Fruit fly (Drosophila melanogaster) whole organism, embryonic: ENCODE data around the gene CG8176.

Experiments
- Atf6 ChIP-seq: fragments of 200-800 bp; sonication (Bioruptor generic); IDR thresholded peaks from 2 replicates; pipeline ENCODE4 v1.3.6; 2022; ENCODE audit warnings: missing biosample characterization, missing genetic modification characterization
- B-H1 ChIP-seq: fragments of 200-800 bp; sonication (Bioruptor generic); IDR thresholded peaks from 3 replicates; pipeline ENCODE4 v1.3.6; 2022; ENCODE audit warnings: missing biosample characterization, missing genetic modification characterization
- C15 ChIP-seq: fragments of 200-800 bp; sonication (Bioruptor generic); IDR thresholded peaks from 3 replicates; pipeline ENCODE4 v1.3.6; 2022; ENCODE audit warnings: missing biosample characterization, missing genetic modification characterization
- CG11085 ChIP-seq: fragments of 200-800 bp; sonication (Bioruptor generic); IDR thresholded peaks from 2 replicates; pipeline ENCODE4 v1.3.6; 2022; ENCODE audit warnings: missing biosample characterization, missing genetic modification characterization
- CG12104 ChIP-seq: fragments of 200-800 bp; sonication (Bioruptor generic); optimal IDR thresholded peaks from 3 replicates; lab custom pipeline; 2016; ENCODE audit warnings: missing biosample characterization, missing genetic modification characterization
- CG12391 ChIP-seq: fragments of 200-800 bp; sonication (Bioruptor generic); optimal IDR thresholded peaks from 3 replicates; lab custom pipeline; 2018; ENCODE audit warnings: missing biosample characterization, mild to moderate bottlenecking, missing genetic modification characterization, moderate library complexity
- CG13424 ChIP-seq: fragments of 200-800 bp; sonication (Bioruptor generic); optimal IDR thresholded peaks from 2 replicates; lab custom pipeline; 2019; ENCODE audit warnings: missing biosample characterization, mild to moderate bottlenecking, missing genetic modification characterization, moderate library complexity
- CG1603 ChIP-seq: fragments of 200-800 bp; sonication (Bioruptor generic); optimal IDR thresholded peaks from 2 replicates; lab custom pipeline; 2019; ENCODE audit warnings: missing biosample characterization, mild to moderate bottlenecking, missing genetic modification characterization, moderate library complexity
- CG17612 ChIP-seq: fragments of 200-800 bp; sonication (Bioruptor generic); IDR thresholded peaks from 2 replicates; pipeline ENCODE4 v1.3.6; 2022; ENCODE audit warnings: missing biosample characterization, missing genetic modification characterization
- CG4730 ChIP-seq: fragments of 200-800 bp; sonication (Bioruptor generic); IDR thresholded peaks from 2 replicates; pipeline ENCODE4 v1.3.6; 2022; ENCODE audit warnings: missing biosample characterization, missing genetic modification characterization
- CG5180 ChIP-seq: fragments of 200-800 bp; sonication (Bioruptor generic); optimal IDR thresholded peaks from 3 replicates; lab custom pipeline; 2017; ENCODE audit warnings: missing biosample characterization, missing genetic modification characterization, mild to moderate bottlenecking, moderate library complexity, missing genetic modification reagents
- CG6254 ChIP-seq: fragments of 200-800 bp; sonication (Bioruptor generic); optimal IDR thresholded peaks from 3 replicates; lab custom pipeline; 2017; ENCODE audit warnings: mild to moderate bottlenecking, missing biosample characterization, missing genetic modification reagents, missing genetic modification characterization
- CG8281 ChIP-seq: fragments of 200-800 bp; sonication (Bioruptor generic); optimal IDR thresholded peaks from 2 replicates; lab custom pipeline; 2018; ENCODE audit warnings: missing biosample characterization, mild to moderate bottlenecking, missing genetic modification characterization, moderate library complexity
- CG8359 ChIP-seq: fragments of 200-800 bp; sonication (Bioruptor generic); optimal IDR thresholded peaks from 2 replicates; lab custom pipeline; 2017; ENCODE audit warnings: missing biosample characterization, mild to moderate bottlenecking, missing genetic modification characterization, borderline replicate concordance
- CG8924 ChIP-seq: fragments of 200-800 bp; optimal IDR thresholded peaks from 3 replicates; lab custom pipeline; 2019; ENCODE audit warnings: missing biosample characterization, mild to moderate bottlenecking, missing genetic modification characterization, moderate library complexity
- Dbx ChIP-seq: fragments of 200-800 bp; sonication (Bioruptor generic); IDR thresholded peaks from 3 replicates; pipeline ENCODE4 v1.3.6; 2022; ENCODE audit warnings: missing biosample characterization, missing genetic modification characterization
- Fer2 ChIP-seq: fragments of 200-800 bp; sonication (Bioruptor generic); optimal IDR thresholded peaks from 2 replicates; lab custom pipeline; 2018; ENCODE audit warnings: missing biosample characterization, mild to moderate bottlenecking, missing genetic modification characterization, moderate library complexity
- Fer3 ChIP-seq: fragments of 200-800 bp; sonication (Bioruptor generic); optimal IDR thresholded peaks from 2 replicates; lab custom pipeline; 2018; ENCODE audit warnings: missing biosample characterization, mild to moderate bottlenecking, missing genetic modification characterization, moderate library complexity
- HLH3B ChIP-seq: fragments of 200-800 bp; sonication (Bioruptor generic); IDR thresholded peaks from 2 replicates; pipeline ENCODE4 v1.3.6; 2022; ENCODE audit warnings: missing biosample characterization, missing genetic modification characterization
- MBD-R2 ChIP-seq: fragments of 200-800 bp; sonication (Bioruptor generic); IDR thresholded peaks from 2 replicates; pipeline ENCODE4 v1.3.6; 2022; ENCODE audit warnings: missing biosample characterization, missing genetic modification characterization
- Myb ChIP-seq: fragments of 200-800 bp; sonication (Bioruptor generic); optimal IDR thresholded peaks from 2 replicates; lab custom pipeline; 2016; ENCODE audit warnings: missing biosample characterization, missing genetic modification characterization
- Nf-YA ChIP-seq: fragments of 200-800 bp; sonication (Bioruptor generic); IDR thresholded peaks from 2 replicates; pipeline ENCODE4 v1.3.6; 2022; ENCODE audit warnings: missing biosample characterization, missing genetic modification characterization
- Pdp1 ChIP-seq, 2 experiments: fragments of 200-800 bp; sonication (Bioruptor generic); optimal IDR thresholded peaks; 3 replicates each; lab custom pipeline; 2016; ENCODE audit warnings: missing biosample characterization in 2 of 2, missing genetic modification characterization in 2 of 2, mild to moderate bottlenecking in 1 of 2, moderate library complexity in 1 of 2
- Ravus ChIP-seq: fragments of 200-800 bp; sonication (Bioruptor generic); IDR thresholded peaks from 2 replicates; pipeline ENCODE4 v1.3.6; 2022; ENCODE audit warnings: missing biosample characterization, missing genetic modification characterization
- Stat92E ChIP-seq, 3 experiments: fragments of >200 bp in 2 of 3; fragments of 200-800 bp in 1 of 3; sonication (Bioruptor generic) in 1 of 3; optimal IDR thresholded peaks; 2 replicates each; lab custom pipeline; 2017 to 2019; ENCODE audit warnings: missing biosample characterization in 3 of 3, missing genetic modification characterization in 3 of 3, mild to moderate bottlenecking in 1 of 3, moderate library complexity in 1 of 3
- Xrp1 ChIP-seq: fragments of 200-800 bp; sonication (Bioruptor generic); IDR thresholded peaks from 2 replicates; pipeline ENCODE4 v1.3.6; 2022; ENCODE audit warnings: missing biosample characterization, missing genetic modification characterization
- ap ChIP-seq: fragments of 200-800 bp; sonication (Bioruptor generic); IDR thresholded peaks from 2 replicates; pipeline ENCODE4 v1.3.6; 2022; ENCODE audit warnings: missing biosample characterization, missing genetic modification characterization
- btn ChIP-seq: fragments of 200-800 bp; sonication (Bioruptor generic); optimal IDR thresholded peaks from 2 replicates; lab custom pipeline; 2016; ENCODE audit warnings: missing biosample characterization, missing genetic modification characterization
- chn ChIP-seq: fragments of 200-800 bp; sonication (Bioruptor generic); optimal IDR thresholded peaks from 2 replicates; lab custom pipeline; 2016; ENCODE audit warnings: missing biosample characterization, missing genetic modification characterization
- ci ChIP-seq: fragments of 200-800 bp; sonication (Bioruptor generic); IDR thresholded peaks from 3 replicates; pipeline ENCODE4 v1.3.6; 2022; ENCODE audit warnings: missing biosample characterization, missing genetic modification characterization
- fd96Cb ChIP-seq: fragments of 200-800 bp; sonication (Bioruptor generic); optimal IDR thresholded peaks from 2 replicates; lab custom pipeline; 2018; ENCODE audit warnings: missing biosample characterization, mild to moderate bottlenecking, missing genetic modification characterization, moderate library complexity
- fu2 ChIP-seq: fragments of 200-800 bp; sonication (Bioruptor generic); optimal IDR thresholded peaks from 2 replicates; lab custom pipeline; 2016; ENCODE audit warnings: missing biosample characterization, missing genetic modification characterization
- gcm ChIP-seq: fragments of 200-800 bp; sonication (Bioruptor generic); optimal IDR thresholded peaks from 2 replicates; lab custom pipeline; 2019; ENCODE audit warnings: missing biosample characterization, mild to moderate bottlenecking, missing genetic modification characterization, moderate library complexity
- grn ChIP-seq: fragments of 200-800 bp; sonication (Bioruptor generic); optimal IDR thresholded peaks from 3 replicates; lab custom pipeline; 2017; ENCODE audit warnings: missing biosample characterization, missing genetic modification characterization
- ind ChIP-seq: fragments of 200-800 bp; sonication (Bioruptor generic); optimal IDR thresholded peaks from 3 replicates; lab custom pipeline; 2016; ENCODE audit warnings: missing biosample characterization, missing genetic modification characterization
- kah ChIP-seq: fragments of 200-800 bp; sonication (Bioruptor generic); optimal IDR thresholded peaks from 2 replicates; lab custom pipeline; 2018; ENCODE audit warnings: missing biosample characterization, mild to moderate bottlenecking, missing genetic modification characterization
- lab ChIP-seq: fragments of 200-800 bp; sonication (Bioruptor generic); optimal IDR thresholded peaks from 3 replicates; lab custom pipeline; 2017; ENCODE audit warnings: missing biosample characterization, missing genetic modification characterization, mild to moderate bottlenecking, moderate library complexity, missing genetic modification reagents
- nerfin-2 ChIP-seq: fragments of 200-800 bp; sonication (Bioruptor generic); IDR thresholded peaks from 2 replicates; pipeline ENCODE4 v1.3.6; 2022; ENCODE audit warnings: missing biosample characterization, missing genetic modification characterization; ENCODE audit not compliant: partially characterized antibody
- odd ChIP-seq: fragments of 200-800 bp; sonication (Bioruptor generic); optimal IDR thresholded peaks from 2 replicates; lab custom pipeline; 2017; ENCODE audit warnings: missing biosample characterization, mild to moderate bottlenecking, missing genetic modification characterization
- otp ChIP-seq: fragments of 200-800 bp; sonication (Bioruptor generic); IDR thresholded peaks from 3 replicates; pipeline ENCODE4, ENCODE4 v1.3.6; 2022; ENCODE audit warnings: missing biosample characterization, missing genetic modification characterization
- phol ChIP-seq: fragments of 200-800 bp; sonication (Bioruptor generic); optimal IDR thresholded peaks from 3 replicates; lab custom pipeline; 2018; ENCODE audit warnings: missing biosample characterization, mild to moderate bottlenecking, missing genetic modification characterization, moderate library complexity
- pros ChIP-seq: fragments of 200-800 bp; sonication (Bioruptor generic); optimal IDR thresholded peaks from 3 replicates; lab custom pipeline; 2019; ENCODE audit warnings: missing biosample characterization, mild to moderate bottlenecking, missing genetic modification characterization, moderate library complexity
- ro ChIP-seq: fragments of 200-800 bp; sonication (Bioruptor generic); IDR thresholded peaks from 2 replicates; pipeline ENCODE4 v1.3.6; 2022; ENCODE audit warnings: missing biosample characterization, missing genetic modification characterization
- salm ChIP-seq: fragments of 200-800 bp; sonication (Bioruptor generic); optimal IDR thresholded peaks from 2 replicates; lab custom pipeline; 2018; ENCODE audit warnings: missing biosample characterization, mild to moderate bottlenecking, missing genetic modification characterization
- scrt ChIP-seq: fragments of 200-800 bp; sonication (Bioruptor generic); optimal IDR thresholded peaks from 2 replicates; lab custom pipeline; 2018; ENCODE audit warnings: missing biosample characterization, mild to moderate bottlenecking, missing genetic modification characterization, moderate library complexity
- sima ChIP-seq: fragments of 200-800 bp; sonication (Bioruptor generic); optimal IDR thresholded peaks from 2 replicates; lab custom pipeline; 2016; ENCODE audit warnings: missing biosample characterization, missing genetic modification characterization
- slou ChIP-seq: fragments of 200-800 bp; sonication (Bioruptor generic); optimal IDR thresholded peaks from 3 replicates; lab custom pipeline; 2016; ENCODE audit warnings: missing biosample characterization, missing genetic modification characterization
- so ChIP-seq: fragments of 200-800 bp; sonication (Bioruptor generic); IDR thresholded peaks from 3 replicates; pipeline ENCODE4 v1.3.6; 2022; ENCODE audit warnings: missing biosample characterization, missing genetic modification characterization
- tll ChIP-seq, 2 experiments: fragments of 200-800 bp in 1 of 2; fragments of >200 bp in 1 of 2; sonication (Bioruptor generic) in 1 of 2; optimal IDR thresholded peaks; 2 replicates each; lab custom pipeline; 2017 to 2019; ENCODE audit warnings: missing biosample characterization in 2 of 2, missing genetic modification characterization in 2 of 2, mild to moderate bottlenecking in 1 of 2, moderate library complexity in 1 of 2
- trem ChIP-seq: fragments of 200-800 bp; optimal IDR thresholded peaks from 3 replicates; lab custom pipeline; 2019; ENCODE audit warnings: missing biosample characterization, mild to moderate bottlenecking, missing genetic modification characterization, moderate library complexity
- wor ChIP-seq: fragments of 200-800 bp; sonication (Bioruptor generic); IDR thresholded peaks from 2 replicates; pipeline ENCODE4 v1.3.6; 2022; ENCODE audit warnings: missing biosample characterization, missing genetic modification characterization
- yki ChIP-seq: fragments of >200 bp; optimal IDR thresholded peaks from 3 replicates; lab custom pipeline; 2018

Gene CG8176

DNA sequence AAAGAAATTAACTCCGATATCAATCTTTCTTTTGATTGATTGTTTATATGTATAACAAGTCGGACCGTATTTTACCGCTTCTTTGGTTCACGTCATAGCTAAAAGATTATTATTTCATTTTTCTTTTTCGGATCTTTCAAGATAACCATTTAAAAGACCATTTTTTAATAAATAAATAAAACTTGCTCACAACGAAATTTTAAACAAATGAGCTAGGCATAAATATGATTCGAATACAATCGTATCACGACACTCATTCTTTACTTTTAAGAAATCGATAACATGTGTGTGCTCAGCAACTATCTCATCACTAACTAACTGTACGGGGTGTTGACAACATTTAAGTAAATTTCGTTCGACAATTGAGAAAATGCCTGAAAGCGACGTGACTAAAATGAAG is 11.5 kb upstream of the CG8176 start, which contains the start of gene CG8149 (continued):
- peak; percentile 20 for TF ChIP-seq salm (tag; lab: Kevin White, UChicago)
- no peak for TF ChIP-seq slou (GFP tag; lab: Kevin White, UChicago)
- no peak for TF ChIP-seq kah (GFP tag; lab: Kevin White, UChicago)
- peak; percentile 66 for TF ChIP-seq phol (tag; lab: Kevin White, UChicago)
- TF ChIP-seq HLH3B (GFP tag; lab: Robert Waterston, UW), result no peak
- TF ChIP-seq so (GFP tag; lab: Robert Waterston, UW), result no peak
- TF ChIP-seq Dbx (GFP tag; lab: Robert Waterston, UW), result no peak
- TF ChIP-seq CG5180 (GFP tag; lab: Kevin White, UChicago), result no peak
- no peak for TF ChIP-seq Xrp1 (GFP tag; lab: Robert Waterston, UW)
- TF ChIP-seq CG6254 (GFP tag; lab: Kevin White, UChicago), result no peak
- TF ChIP-seq Myb, result peak; percentile 8
- TF ChIP-seq MBD-R2 (GFP tag; lab: Robert Waterston, UW), result peak; percentile 75
- TF ChIP-seq btn (GFP tag; lab: Kevin White, UChicago), result no peak
- no peak for TF ChIP-seq odd (GFP tag; lab: Kevin White, UChicago)
- TF ChIP-seq ap (GFP tag; lab: Robert Waterston, UW), result no peak
- no peak for TF ChIP-seq CG12104 (GFP tag; lab: Kevin White, UChicago)
- TF ChIP-seq B-H1 (GFP tag; lab: Robert Waterston, UW), result no peak
- TF ChIP-seq fu2 (GFP tag; lab: Kevin White, UChicago), result no peak
- no peak for TF ChIP-seq CG11085 (GFP tag; lab: Robert Waterston, UW)
- TF ChIP-seq chn (GFP tag; lab: Kevin White, UChicago), result no peak
- TF ChIP-seq ind (GFP tag; lab: Kevin White, UChicago), result no peak
- TF ChIP-seq yki, result no peak
- TF ChIP-seq Atf6 (GFP tag; lab: Robert Waterston, UW), result no peak
- TF ChIP-seq nerfin-2 (GFP tag; lab: Robert Waterston, UW), result peak; percentile 83
- TF ChIP-seq tll (GFP tag; optimal IDR thresholded peaks at IDR 0.05; lab: Kevin White, UChicago), result no peak
- no peak for TF ChIP-seq Stat92E (GFP tag; optimal IDR thresholded peaks at IDR 0.05; lab: Kevin White, UChicago)
- TF ChIP-seq CG8359 (GFP tag; lab: Kevin White, UChicago), result no peak
- no peak for TF ChIP-seq CG8281 (tag; lab: Kevin White, UChicago)
- TF ChIP-seq scrt, result no peak
- TF ChIP-seq CG13424 (tag; lab: Kevin White, UChicago), result peak; percentile 44
- TF ChIP-seq grn (GFP tag; lab: Kevin White, UChicago), result peak; percentile 90
- TF ChIP-seq wor (GFP tag; lab: Robert Waterston, UW), result no peak
- no peak for TF ChIP-seq gcm
- no peak for TF ChIP-seq Ravus (GFP tag; lab: Robert Waterston, UW)
- TF ChIP-seq sima (GFP tag; lab: Kevin White, UChicago), result no peak
- TF ChIP-seq pros (GFP tag; lab: Kevin White, UChicago), result no peak
- peak; percentile 85 for TF ChIP-seq trem (tag; lab: Kevin White, UChicago)
- TF ChIP-seq Nf-YA (GFP tag; lab: Robert Waterston, UW), result no peak
- TF ChIP-seq ro (GFP tag; lab: Robert Waterston, UW), result no peak
- peak; percentile 60 for TF ChIP-seq CG12391 (tag; lab: Kevin White, UChicago)
- TF ChIP-seq CG4730 (GFP tag; lab: Robert Waterston, UW), result no peak
- TF ChIP-seq fd96Cb (tag; lab: Kevin White, UChicago), result no peak
- TF ChIP-seq Pdp1 (GFP tag; optimal IDR thresholded peaks at IDR 0.05; lab: Kevin White, UChicago), result peak in 1 of 2 experiments; percentile 37
- no peak for TF ChIP-seq otp (GFP tag; lab: Robert Waterston, UW)
- peak; percentile 72 for TF ChIP-seq CG8924 (tag; lab: Kevin White, UChicago)
- no peak for TF ChIP-seq Fer2
- peak; percentile 35 for TF ChIP-seq CG1603 (tag; lab: Kevin White, UChicago)
- TF ChIP-seq ci (GFP tag; lab: Robert Waterston, UW), result no peak; the same call in 2 of the 3 replicates
- no peak for TF ChIP-seq C15 (GFP tag; lab: Robert Waterston, UW)
- TF ChIP-seq Fer3 (tag; lab: Kevin White, UChicago), result no peak
- TF ChIP-seq CG17612, result no peak
- TF ChIP-seq lab (GFP tag; lab: Kevin White, UChicago), result no peak
